Fruit fly (Drosophila melanogaster) whole organism, embryonic: ENCODE data around the gene ND-24L.

ENCODE experiments used
- Abd-B ChIP-seq: fragments of 200-800 bp; sonication (Bioruptor generic); optimal IDR thresholded peaks from 2 replicates; lab custom pipeline; 2018; ENCODE audit warnings: missing biosample characterization, mild to moderate bottlenecking, missing genetic modification characterization, moderate library complexity
- Bgb ChIP-seq: fragments of 200-800 bp; sonication (Bioruptor generic); IDR thresholded peaks from 2 replicates; pipeline ENCODE4 v1.3.6; 2022; ENCODE audit warnings: missing biosample characterization, missing genetic modification characterization; ENCODE audit not compliant: partially characterized antibody
- Bteb2 ChIP-seq: fragments of 200-800 bp; sonication (Bioruptor generic); optimal IDR thresholded peaks from 2 replicates; lab custom pipeline; 2016; ENCODE audit warnings: missing biosample characterization, missing genetic modification characterization
- CG10431 ChIP-seq: fragments of 200-800 bp; sonication (Bioruptor generic); optimal IDR thresholded peaks from 3 replicates; lab custom pipeline; 2018; ENCODE audit warnings: missing biosample characterization, mild to moderate bottlenecking, missing genetic modification characterization
- CG10462 ChIP-seq: fragments of 200-800 bp; sonication (Bioruptor generic); optimal IDR thresholded peaks from 2 replicates; lab custom pipeline; 2016; ENCODE audit warnings: missing biosample characterization, missing genetic modification characterization
- CG12942 ChIP-seq: fragments of 200-800 bp; sonication (Bioruptor generic); optimal IDR thresholded peaks from 3 replicates; lab custom pipeline; 2016; ENCODE audit warnings: missing biosample characterization, missing genetic modification characterization
- CG13775 ChIP-seq: fragments of 200-800 bp; sonication (Bioruptor generic); optimal IDR thresholded peaks from 3 replicates; lab custom pipeline; 2017; ENCODE audit warnings: missing biosample characterization, mild to moderate bottlenecking, missing genetic modification characterization
- CG16815 ChIP-seq: fragments of 200-800 bp; sonication (Bioruptor generic); optimal IDR thresholded peaks from 3 replicates; lab custom pipeline; 2017; ENCODE audit warnings: missing biosample characterization, mild to moderate bottlenecking, missing genetic modification characterization
- CG1792 ChIP-seq: fragments of 200-800 bp; sonication (Bioruptor generic); optimal IDR thresholded peaks from 2 replicates; lab custom pipeline; 2016; ENCODE audit warnings: missing biosample characterization, missing genetic modification characterization
- CG1832 ChIP-seq: fragments of 200-800 bp; sonication (Bioruptor generic); optimal IDR thresholded peaks from 2 replicates; lab custom pipeline; 2017; ENCODE audit warnings: missing biosample characterization, mild to moderate bottlenecking, missing genetic modification characterization, inconsistent platforms
- CG2712 ChIP-seq: fragments of 200-800 bp; optimal IDR thresholded peaks from 3 replicates; lab custom pipeline; 2019; ENCODE audit warnings: missing biosample characterization, mild to moderate bottlenecking, missing genetic modification characterization, moderate library complexity
- CG4328 ChIP-seq: fragments of 200-800 bp; sonication (Bioruptor generic); optimal IDR thresholded peaks from 3 replicates; lab custom pipeline; 2017; ENCODE audit warnings: missing biosample characterization, missing genetic modification reagents, missing genetic modification characterization
- CG4424 ChIP-seq: fragments of 200-800 bp; sonication (Bioruptor generic); optimal IDR thresholded peaks from 3 replicates; lab custom pipeline; 2016; ENCODE audit warnings: missing biosample characterization, missing genetic modification characterization
- CG4820 ChIP-seq: fragments of 200-800 bp; sonication (Bioruptor generic); optimal IDR thresholded peaks from 3 replicates; lab custom pipeline; 2016; ENCODE audit warnings: missing biosample characterization, missing genetic modification characterization
- CG6254 ChIP-seq: fragments of 200-800 bp; sonication (Bioruptor generic); optimal IDR thresholded peaks from 3 replicates; lab custom pipeline; 2017; ENCODE audit warnings: mild to moderate bottlenecking, missing biosample characterization, missing genetic modification reagents, missing genetic modification characterization
- CG6791 ChIP-seq: fragments of 200-800 bp; sonication (Bioruptor generic); IDR thresholded peaks from 3 replicates; pipeline ENCODE4 v1.3.6; 2022; ENCODE audit warnings: missing biosample characterization, missing genetic modification characterization; ENCODE audit not compliant: partially characterized antibody
- CG8359 ChIP-seq: fragments of 200-800 bp; sonication (Bioruptor generic); optimal IDR thresholded peaks from 2 replicates; lab custom pipeline; 2017; ENCODE audit warnings: missing biosample characterization, mild to moderate bottlenecking, missing genetic modification characterization, borderline replicate concordance
- CG9437 ChIP-seq: fragments of 200-800 bp; sonication (Bioruptor generic); optimal IDR thresholded peaks from 2 replicates; lab custom pipeline; 2018; ENCODE audit warnings: missing biosample characterization, mild to moderate bottlenecking, missing genetic modification characterization
- CG9876 ChIP-seq: fragments of 200-800 bp; sonication (Bioruptor generic); optimal IDR thresholded peaks from 2 replicates; lab custom pipeline; 2016; ENCODE audit warnings: missing biosample characterization, missing genetic modification characterization
- Doc3 ChIP-seq: fragments of 200-800 bp; sonication (Bioruptor generic); IDR thresholded peaks from 3 replicates; pipeline ENCODE4 v1.3.6; 2022; ENCODE audit warnings: missing biosample characterization, missing genetic modification characterization; ENCODE audit not compliant: partially characterized antibody
- Elba2 ChIP-seq: fragments of 200-800 bp; sonication (Bioruptor generic); optimal IDR thresholded peaks from 3 replicates; lab custom pipeline; 2016; ENCODE audit warnings: missing biosample characterization, missing genetic modification characterization
- HHEX ChIP-seq: fragments of 200-800 bp; sonication (Bioruptor generic); optimal IDR thresholded peaks from 3 replicates; lab custom pipeline; 2017; ENCODE audit warnings: missing biosample characterization, mild to moderate bottlenecking, missing genetic modification characterization, missing genetic modification reagents
- HLH3B ChIP-seq: fragments of 200-800 bp; sonication (Bioruptor generic); IDR thresholded peaks from 2 replicates; pipeline ENCODE4 v1.3.6; 2022; ENCODE audit warnings: missing biosample characterization, missing genetic modification characterization
- HmgZ ChIP-seq: fragments of 200-800 bp; sonication (Bioruptor generic); optimal IDR thresholded peaks from 2 replicates; lab custom pipeline; 2018; ENCODE audit warnings: missing biosample characterization, mild to moderate bottlenecking, missing genetic modification characterization
- Hr3 ChIP-seq: fragments of 200-800 bp; sonication (Bioruptor generic); optimal IDR thresholded peaks from 3 replicates; lab custom pipeline; 2016; ENCODE audit warnings: missing biosample characterization, missing genetic modification characterization
- Jarid2 ChIP-seq: fragments of 200-800 bp; sonication (Bioruptor generic); optimal IDR thresholded peaks from 3 replicates; lab custom pipeline; 2017; ENCODE audit warnings: mild to moderate bottlenecking, missing biosample characterization, missing genetic modification reagents, missing genetic modification characterization
- Med ChIP-seq: fragments of 200-800 bp; sonication (Bioruptor generic); peaks from one replicate; lab custom pipeline; 2016; ENCODE audit warnings: missing biosample characterization, missing genetic modification characterization, mild to moderate bottlenecking, inconsistent platforms, moderate library complexity
- Neu2 ChIP-seq: fragments of 200-800 bp; sonication (Bioruptor generic); optimal IDR thresholded peaks from 3 replicates; lab custom pipeline; 2016; ENCODE audit warnings: missing biosample characterization, missing genetic modification characterization, borderline replicate concordance
- Stat92E ChIP-seq, 3 experiments: fragments of >200 bp in 2 of 3; fragments of 200-800 bp in 1 of 3; sonication (Bioruptor generic) in 1 of 3; optimal IDR thresholded peaks; 2 replicates each; lab custom pipeline; 2017 to 2019; ENCODE audit warnings: missing biosample characterization in 3 of 3, missing genetic modification characterization in 3 of 3, mild to moderate bottlenecking in 1 of 3, moderate library complexity in 1 of 3
- Tbp ChIP-seq: fragments of >200 bp; optimal IDR thresholded peaks from 2 replicates; lab custom pipeline; 2018; ENCODE audit warnings: missing biosample characterization, missing genetic modification characterization
- Xbp1 ChIP-seq: fragments of 200-800 bp; sonication (Bioruptor generic); optimal IDR thresholded peaks from 3 replicates; lab custom pipeline; 2016; ENCODE audit warnings: missing biosample characterization, mild to moderate bottlenecking, missing genetic modification characterization
- amos ChIP-seq: fragments of 200-800 bp; sonication (Bioruptor generic); IDR thresholded peaks from 2 replicates; pipeline ENCODE4 v1.3.6; 2022; ENCODE audit warnings: missing biosample characterization, missing genetic modification characterization; ENCODE audit not compliant: partially characterized antibody
- aop ChIP-seq: fragments of 200-800 bp; sonication (Bioruptor generic); IDR thresholded peaks from 2 replicates; pipeline ENCODE4 v1.3.6; 2022; ENCODE audit warnings: missing biosample characterization, missing genetic modification characterization
- ara ChIP-seq: fragments of 200-800 bp; sonication (Bioruptor generic); IDR thresholded peaks from 2 replicates; pipeline ENCODE4 v1.3.6; 2022; ENCODE audit warnings: missing biosample characterization, missing genetic modification characterization
- br ChIP-seq: fragments of >200 bp; optimal IDR thresholded peaks from 2 replicates; lab custom pipeline; 2017
- chm ChIP-seq: fragments of 200-800 bp; sonication (Bioruptor generic); IDR thresholded peaks from 2 replicates; pipeline ENCODE4 v1.3.6; 2022; ENCODE audit warnings: missing biosample characterization, missing genetic modification characterization
- ci ChIP-seq: fragments of 200-800 bp; sonication (Bioruptor generic); IDR thresholded peaks from 3 replicates; pipeline ENCODE4 v1.3.6; 2022; ENCODE audit warnings: missing biosample characterization, missing genetic modification characterization
- dati ChIP-seq: fragments of 200-800 bp; sonication (Bioruptor generic); IDR thresholded peaks from 2 replicates; pipeline ENCODE4 v1.3.6; 2022; ENCODE audit warnings: missing biosample characterization, missing genetic modification characterization
- fd64A ChIP-seq: fragments of 200-800 bp; sonication (Bioruptor generic); optimal IDR thresholded peaks from 3 replicates; lab custom pipeline; 2018; ENCODE audit warnings: missing biosample characterization, mild to moderate bottlenecking, missing genetic modification characterization
- gcm2 ChIP-seq: fragments of 200-800 bp; sonication (Bioruptor generic); optimal IDR thresholded peaks from 2 replicates; lab custom pipeline; 2016; ENCODE audit warnings: missing biosample characterization, missing genetic modification characterization
- gro ChIP-seq: fragments of 200-800 bp; sonication (Bioruptor generic); optimal IDR thresholded peaks from 2 replicates; lab custom pipeline; 2016; ENCODE audit warnings: missing biosample characterization, missing genetic modification characterization
- ham ChIP-seq: fragments of 200-800 bp; sonication (Bioruptor generic); IDR thresholded peaks from 2 replicates; pipeline ENCODE4 v1.3.6; 2022; ENCODE audit warnings: missing biosample characterization, missing genetic modification characterization
- mld ChIP-seq: fragments of 200-800 bp; sonication (Bioruptor generic); IDR thresholded peaks from 3 replicates; pipeline ENCODE4 v1.3.6; 2022; ENCODE audit warnings: missing biosample characterization, missing genetic modification characterization; ENCODE audit not compliant: partially characterized antibody
- nerfin-1 ChIP-seq: fragments of 200-800 bp; sonication (Bioruptor generic); optimal IDR thresholded peaks from 3 replicates; lab custom pipeline; 2019; ENCODE audit warnings: missing biosample characterization, mild to moderate bottlenecking, missing genetic modification characterization, moderate library complexity
- nerfin-2 ChIP-seq: fragments of 200-800 bp; sonication (Bioruptor generic); IDR thresholded peaks from 2 replicates; pipeline ENCODE4 v1.3.6; 2022; ENCODE audit warnings: missing biosample characterization, missing genetic modification characterization; ENCODE audit not compliant: partially characterized antibody
- pita ChIP-seq: fragments of 200-800 bp; sonication (Bioruptor generic); optimal IDR thresholded peaks from 2 replicates; lab custom pipeline; 2017; ENCODE audit warnings: missing biosample characterization, mild to moderate bottlenecking, missing genetic modification characterization
- tna ChIP-seq: fragments of 200-800 bp; sonication (Bioruptor generic); IDR thresholded peaks from 2 replicates; pipeline ENCODE4 v1.3.6; 2022; ENCODE audit warnings: missing biosample characterization, missing genetic modification characterization; ENCODE audit not compliant: partially characterized antibody
- tx ChIP-seq: fragments of 200-800 bp; sonication (Bioruptor generic); optimal IDR thresholded peaks from 2 replicates; lab custom pipeline; 2016; ENCODE audit warnings: missing biosample characterization, missing genetic modification characterization
- vnd ChIP-seq: fragments of 200-800 bp; sonication (Bioruptor generic); IDR thresholded peaks from 3 replicates; pipeline ENCODE4 v1.3.6; 2022; ENCODE audit warnings: missing biosample characterization, missing genetic modification characterization; ENCODE audit not compliant: partially characterized antibody
- wdn ChIP-seq: fragments of 200-800 bp; sonication (Bioruptor generic); IDR thresholded peaks from 2 replicates; pipeline ENCODE4 v1.3.6; 2022; ENCODE audit warnings: missing biosample characterization, missing genetic modification characterization
- zen2 ChIP-seq: fragments of 200-800 bp; sonication (Bioruptor generic); IDR thresholded peaks from 3 replicates; pipeline ENCODE4 v1.3.6; 2022; ENCODE audit warnings: missing biosample characterization, missing genetic modification characterization; ENCODE audit not compliant: partially characterized antibody

ND-24L gene

DNA sequence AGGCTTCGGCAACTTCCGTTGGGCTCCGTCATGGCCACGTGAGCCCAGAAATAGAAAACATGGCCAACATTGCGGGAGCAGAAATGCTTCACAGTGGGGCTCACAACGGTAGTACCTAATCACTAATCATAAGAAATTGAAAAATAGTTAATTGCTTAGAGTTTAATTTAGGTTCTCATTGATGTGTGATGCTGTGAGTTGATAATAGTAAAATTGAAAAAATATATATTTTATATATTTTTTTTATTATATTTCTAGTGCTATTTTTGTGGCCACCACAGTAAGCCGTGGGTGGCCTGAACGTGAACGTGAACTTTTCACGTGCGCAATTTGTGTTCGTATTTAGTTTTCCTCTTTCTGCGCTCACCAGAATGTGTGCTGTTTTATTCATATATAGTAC, 10.1 kb downstream of the ND-24L start (continued):
- TF ChIP-seq ham (GFP tag; lab: Robert Waterston, UW) (no peak), Neu2 (GFP tag; lab: Kevin White, UChicago) (no peak), nerfin-2 (GFP tag; lab: Robert Waterston, UW) (no peak), Bgb (no peak), Jarid2 (no peak), nerfin-1 (tag; lab: Kevin White, UChicago) (no peak), ci (GFP tag; lab: Robert Waterston, UW) (0 out of 3 replicates have a peak, but pooled peaks have one; percentile 54), pita (GFP tag; lab: Kevin White, UChicago) (no peak), Stat92E (GFP tag; optimal IDR thresholded peaks at IDR 0.05; lab: Kevin White, UChicago) (no peak), CG9437 (no peak), CG9876 (GFP tag; lab: Kevin White, UChicago) (no peak), HLH3B (peak; percentile 48; the same call in 1 of the 2 replicates), aop (GFP tag; lab: Robert Waterston, UW) (no peak), Hr3 (no peak), mld (GFP tag; lab: Robert Waterston, UW) (no peak), CG4424 (GFP tag; lab: Kevin White, UChicago) (peak; percentile 15), tna (no peak), CG10431 (GFP tag; lab: Kevin White, UChicago) (no peak), gcm2 (GFP tag; lab: Kevin White, UChicago) (no peak), zen2 (GFP tag; lab: Robert Waterston, UW) (no peak), vnd (no peak), Abd-B (GFP tag; lab: Kevin White, UChicago) (no peak), chm (GFP tag; lab: Robert Waterston, UW) (no peak), CG1792 (GFP tag; lab: Kevin White, UChicago) (no peak), CG4820 (GFP tag; lab: Kevin White, UChicago) (no peak), br (lab: Kevin White, UChicago) (no peak), Elba2 (GFP tag; lab: Kevin White, UChicago) (no peak), tx (GFP tag; lab: Kevin White, UChicago) (no peak), CG10462 (GFP tag; lab: Kevin White, UChicago) (no peak), CG4328 (GFP tag; lab: Kevin White, UChicago) (no peak), CG2712 (tag; lab: Kevin White, UChicago) (peak; percentile 67), HHEX (peak; percentile 37), CG12942 (GFP tag; lab: Kevin White, UChicago) (no peak), dati (no peak), fd64A (GFP tag; lab: Kevin White, UChicago) (no peak), gro (GFP tag; lab: Kevin White, UChicago) (no peak), CG6254 (peak; percentile 42), ara (GFP tag; lab: Robert Waterston, UW) (peak; percentile 53), Med (GFP tag; lab: Kevin White, UChicago) (no peak), CG13775 (GFP tag; lab: Kevin White, UChicago) (no peak), Tbp (GFP tag; lab: Kevin White, UChicago) (no peak), wdn (GFP tag; lab: Robert Waterston, UW) (0 out of 2 replicates have a peak, but pooled peaks have one; percentile 14), CG8359 (GFP tag; lab: Kevin White, UChicago) (no peak), Bteb2 (GFP tag; lab: Kevin White, UChicago) (no peak), CG6791 (GFP tag; lab: Robert Waterston, UW) (no peak), CG1832 (GFP tag; lab: Kevin White, UChicago) (no peak), Xbp1 (peak; percentile 5), HmgZ (tag; lab: Kevin White, UChicago) (no peak), amos (GFP tag; lab: Robert Waterston, UW) (no peak), Doc3 (GFP tag; lab: Robert Waterston, UW) (no peak), CG16815 (GFP tag; lab: Kevin White, UChicago) (no peak)
